Worm (Caenorhabditis elegans): ENCODE data around the gene cyn-4.

ce11 chrII:10870698-10871097, 1.7 kb downstream of the cyn-4 start:
- no peak for TF ChIP-seq scrt-1 (GFP tag; IDR thresholded peaks at IDR 0.05)
- no peak for TF ChIP-seq ama-1 (optimal IDR thresholded peaks at IDR 0.05)
- TF ChIP-seq pes-1 (GFP tag; IDR thresholded peaks at IDR 0.05): no peak
- TF ChIP-seq flt-1 (GFP tag; IDR thresholded peaks at IDR 0.05): no peak
- TF ChIP-seq sea-1 (GFP tag; conservative IDR thresholded peaks at IDR 0.05): no peak
- no peak for TF ChIP-seq ceh-13 (GFP tag; optimal IDR thresholded peaks at IDR 0.05)
- no peak for TF ChIP-seq hnd-1 (tag; optimal IDR thresholded peaks at IDR 0.05)
- no peak for TF ChIP-seq B0310.2 (tag; optimal IDR thresholded peaks at IDR 0.05)
- no peak for TF ChIP-seq ets-7 (tag; optimal IDR thresholded peaks at IDR 0.05)
- TF ChIP-seq tbx-11 (GFP tag; IDR thresholded peaks at IDR 0.05): no peak
- no peak for TF ChIP-seq hmg-4 (GFP tag; optimal IDR thresholded peaks at IDR 0.05)
